Fruit fly (Drosophila melanogaster) whole organism, embryonic: ENCODE data around the gene CG2955.

Source experiments
- ATbp ChIP-seq: fragments of 200-800 bp; sonication (Bioruptor generic); optimal IDR thresholded peaks from 2 replicates; lab custom pipeline; 2017; ENCODE audit warnings: missing biosample characterization, mild to moderate bottlenecking, missing genetic modification characterization, missing genetic modification reagents
- Atf6 ChIP-seq: fragments of 200-800 bp; sonication (Bioruptor generic); IDR thresholded peaks from 2 replicates; pipeline ENCODE4 v1.3.6; 2022; ENCODE audit warnings: missing biosample characterization, missing genetic modification characterization
- CG12071 ChIP-seq: fragments of 200-800 bp; sonication (Bioruptor generic); optimal IDR thresholded peaks from 3 replicates; lab custom pipeline; 2018; ENCODE audit warnings: missing biosample characterization, mild to moderate bottlenecking, missing genetic modification characterization
- CG1603 ChIP-seq: fragments of 200-800 bp; sonication (Bioruptor generic); optimal IDR thresholded peaks from 2 replicates; lab custom pipeline; 2019; ENCODE audit warnings: missing biosample characterization, mild to moderate bottlenecking, missing genetic modification characterization, moderate library complexity
- CG17361 ChIP-seq: fragments of 200-800 bp; sonication (Bioruptor generic); IDR thresholded peaks from 3 replicates; pipeline ENCODE4 v1.3.6; 2022; ENCODE audit warnings: missing biosample characterization, missing genetic modification characterization
- CG17802 ChIP-seq: fragments of 200-800 bp; sonication (Bioruptor generic); optimal IDR thresholded peaks from 2 replicates; lab custom pipeline; 2018; ENCODE audit warnings: missing biosample characterization, mild to moderate bottlenecking, missing genetic modification characterization, moderate library complexity
- CG1832 ChIP-seq: fragments of 200-800 bp; sonication (Bioruptor generic); optimal IDR thresholded peaks from 2 replicates; lab custom pipeline; 2017; ENCODE audit warnings: missing biosample characterization, mild to moderate bottlenecking, missing genetic modification characterization, inconsistent platforms
- CG18599 ChIP-seq: fragments of 200-800 bp; sonication (Bioruptor generic); optimal IDR thresholded peaks from 3 replicates; lab custom pipeline; 2017; ENCODE audit warnings: missing biosample characterization, missing genetic modification characterization, mild to moderate bottlenecking, moderate library complexity, missing genetic modification reagents
- CG18764 ChIP-seq: fragments of 200-800 bp; sonication (Bioruptor generic); optimal IDR thresholded peaks from 3 replicates; lab custom pipeline; 2016; ENCODE audit warnings: missing biosample characterization, missing genetic modification characterization
- CG2889 ChIP-seq: fragments of 200-800 bp; sonication (Bioruptor generic); IDR thresholded peaks from 3 replicates; pipeline ENCODE4 v1.3.6; 2022; ENCODE audit warnings: missing biosample characterization, missing genetic modification characterization
- CG31441 ChIP-seq: fragments of 200-800 bp; sonication (Bioruptor generic); IDR thresholded peaks from 2 replicates; pipeline ENCODE4 v1.3.6; 2022; ENCODE audit warnings: missing biosample characterization, missing genetic modification characterization
- CG3726 ChIP-seq: fragments of 200-800 bp; sonication (Bioruptor generic); IDR thresholded peaks from 3 replicates; pipeline ENCODE4, ENCODE4 v1.3.6; 2022; ENCODE audit warnings: missing biosample characterization, missing genetic modification characterization
- CG43689 ChIP-seq: fragments of 200-800 bp; sonication (Bioruptor generic); IDR thresholded peaks from 2 replicates; pipeline ENCODE4 v1.3.6; 2022; ENCODE audit warnings: missing biosample characterization, missing genetic modification characterization
- CG6175 ChIP-seq: fragments of 200-800 bp; sonication (Bioruptor generic); IDR thresholded peaks from 3 replicates; pipeline ENCODE4 v1.3.6; 2022; ENCODE audit warnings: missing biosample characterization, missing genetic modification characterization
- CG6765 ChIP-seq: fragments of 200-800 bp; sonication (Bioruptor generic); optimal IDR thresholded peaks from 3 replicates; lab custom pipeline; 2017; ENCODE audit warnings: missing biosample characterization, mild to moderate bottlenecking, missing genetic modification characterization
- CG6854 ChIP-seq: fragments of 200-800 bp; sonication (Bioruptor generic); optimal IDR thresholded peaks from 3 replicates; lab custom pipeline; 2017; ENCODE audit warnings: missing biosample characterization, mild to moderate bottlenecking, missing genetic modification characterization
- CG7963 ChIP-seq: fragments of 200-800 bp; sonication (Bioruptor generic); IDR thresholded peaks from 3 replicates; pipeline ENCODE4 v1.3.6; 2022; ENCODE audit warnings: missing biosample characterization, missing genetic modification characterization; ENCODE audit not compliant: partially characterized antibody
- CG8290 ChIP-seq, 3 experiments: fragments of 200-800 bp; sonication (Bioruptor generic); optimal IDR thresholded peaks; 2 replicates each; lab custom pipeline; 2016 to 2019; ENCODE audit warnings: missing biosample characterization in 3 of 3, missing genetic modification characterization in 3 of 3, mild to moderate bottlenecking in 2 of 3, moderate library complexity in 1 of 3
- CG8359 ChIP-seq: fragments of 200-800 bp; sonication (Bioruptor generic); optimal IDR thresholded peaks from 2 replicates; lab custom pipeline; 2017; ENCODE audit warnings: missing biosample characterization, mild to moderate bottlenecking, missing genetic modification characterization, borderline replicate concordance
- CG9215 ChIP-seq: fragments of 200-800 bp; sonication (Bioruptor generic); IDR thresholded peaks from 2 replicates; pipeline ENCODE4 v1.3.6; 2022; ENCODE audit warnings: missing biosample characterization, missing genetic modification characterization
- CG9817 ChIP-seq: fragments of 200-800 bp; sonication (Bioruptor generic); optimal IDR thresholded peaks from 2 replicates; lab custom pipeline; 2018; ENCODE audit warnings: missing biosample characterization, mild to moderate bottlenecking, missing genetic modification characterization, moderate library complexity
- CrebB ChIP-seq: fragments of 200-800 bp; sonication (Bioruptor generic); optimal IDR thresholded peaks from 3 replicates; lab custom pipeline; 2018; ENCODE audit warnings: missing biosample characterization, mild to moderate bottlenecking, missing genetic modification characterization
- D19A ChIP-seq: fragments of 200-800 bp; optimal IDR thresholded peaks from 3 replicates; lab custom pipeline; 2019; ENCODE audit warnings: missing biosample characterization, mild to moderate bottlenecking, missing genetic modification characterization, moderate library complexity
- Doc2 ChIP-seq: fragments of 200-800 bp; sonication (Bioruptor generic); IDR thresholded peaks from 2 replicates; pipeline ENCODE4 v1.3.6; 2022; ENCODE audit warnings: missing biosample characterization, missing genetic modification characterization
- Eip74EF ChIP-seq, 2 experiments: fragments of 200-800 bp in 1 of 2; fragments of >200 bp in 1 of 2; sonication (Bioruptor generic) in 1 of 2; optimal IDR thresholded peaks; 2 replicates each; lab custom pipeline; 2017 to 2019; ENCODE audit warnings: missing biosample characterization in 2 of 2, missing genetic modification characterization in 2 of 2, mild to moderate bottlenecking in 1 of 2, moderate library complexity in 1 of 2
- Ets97D ChIP-seq: fragments of 200-800 bp; sonication (Bioruptor generic); optimal IDR thresholded peaks from 3 replicates; lab custom pipeline; 2016; ENCODE audit warnings: missing biosample characterization, missing genetic modification characterization
- PHDP ChIP-seq: fragments of 200-800 bp; sonication (Bioruptor generic); optimal IDR thresholded peaks from 3 replicates; lab custom pipeline; 2018; ENCODE audit warnings: missing biosample characterization, mild to moderate bottlenecking, missing genetic modification characterization, moderate library complexity
- Ptx1 ChIP-seq: fragments of 200-800 bp; sonication (Bioruptor generic); IDR thresholded peaks from 2 replicates; pipeline ENCODE4 v1.3.6; 2022; ENCODE audit warnings: missing biosample characterization, missing genetic modification characterization
- Spps ChIP-seq: fragments of 200-800 bp; sonication (Bioruptor generic); optimal IDR thresholded peaks from 2 replicates; lab custom pipeline; 2018; ENCODE audit warnings: missing biosample characterization, mild to moderate bottlenecking, missing genetic modification characterization
- Sry-δ ChIP-seq: fragments of 200-800 bp; sonication (Bioruptor generic); optimal IDR thresholded peaks from 2 replicates; lab custom pipeline; 2016; ENCODE audit warnings: missing biosample characterization, missing genetic modification characterization
- Tbp ChIP-seq: fragments of >200 bp; optimal IDR thresholded peaks from 2 replicates; lab custom pipeline; 2018; ENCODE audit warnings: missing biosample characterization, missing genetic modification characterization
- amos ChIP-seq: fragments of 200-800 bp; sonication (Bioruptor generic); IDR thresholded peaks from 2 replicates; pipeline ENCODE4 v1.3.6; 2022; ENCODE audit warnings: missing biosample characterization, missing genetic modification characterization; ENCODE audit not compliant: partially characterized antibody
- bsh ChIP-seq, 2 experiments: fragments of 200-800 bp; sonication (Bioruptor generic); optimal IDR thresholded peaks; 2 replicates each; lab custom pipeline; 2017 to 2018; ENCODE audit warnings: mild to moderate bottlenecking in 2 of 2, missing biosample characterization in 2 of 2, missing genetic modification characterization in 2 of 2, moderate library complexity in 1 of 2
- caup ChIP-seq: fragments of 200-800 bp; sonication (Bioruptor generic); optimal IDR thresholded peaks from 3 replicates; lab custom pipeline; 2017; ENCODE audit warnings: missing biosample characterization, mild to moderate bottlenecking, missing genetic modification characterization, moderate library complexity; ENCODE audit not compliant: severe bottlenecking
- cg ChIP-seq: fragments of 200-800 bp; sonication (Bioruptor generic); optimal IDR thresholded peaks from 3 replicates; lab custom pipeline; 2019; ENCODE audit warnings: missing biosample characterization, mild to moderate bottlenecking, missing genetic modification characterization, moderate library complexity
- chm ChIP-seq: fragments of 200-800 bp; sonication (Bioruptor generic); IDR thresholded peaks from 2 replicates; pipeline ENCODE4 v1.3.6; 2022; ENCODE audit warnings: missing biosample characterization, missing genetic modification characterization
- dati ChIP-seq: fragments of 200-800 bp; sonication (Bioruptor generic); IDR thresholded peaks from 2 replicates; pipeline ENCODE4 v1.3.6; 2022; ENCODE audit warnings: missing biosample characterization, missing genetic modification characterization
- dm ChIP-seq: fragments of 200-800 bp; sonication (Bioruptor generic); optimal IDR thresholded peaks from 3 replicates; lab custom pipeline; 2016; ENCODE audit warnings: missing biosample characterization, missing genetic modification characterization
- her ChIP-seq: fragments of 200-800 bp; sonication (Bioruptor generic); optimal IDR thresholded peaks from 2 replicates; lab custom pipeline; 2016; ENCODE audit warnings: missing biosample characterization, missing genetic modification characterization
- ken ChIP-seq: fragments of 200-800 bp; sonication (Bioruptor generic); IDR thresholded peaks from 3 replicates; pipeline ENCODE4 v1.3.6; 2022; ENCODE audit warnings: missing biosample characterization, missing genetic modification characterization
- luna ChIP-seq: fragments of 200-800 bp; sonication (Bioruptor generic); optimal IDR thresholded peaks from 2 replicates; lab custom pipeline; 2016; ENCODE audit warnings: missing biosample characterization, missing genetic modification characterization
- pb ChIP-seq: fragments of 200-800 bp; sonication (Bioruptor generic); optimal IDR thresholded peaks from 3 replicates; lab custom pipeline; 2016; ENCODE audit warnings: missing biosample characterization, missing genetic modification characterization
- prd ChIP-seq, 3 experiments: fragments of >200 bp in 2 of 3; fragments of 200-800 bp in 1 of 3; sonication (Bioruptor generic) in 1 of 3; optimal IDR thresholded peaks in 2 of 3; IDR thresholded peaks in 1 of 3; 2 replicates in 2 of 3; 3 replicates in 1 of 3; pipeline versions ENCODE4 v1.3.6 to Lab custom; 2017 to 2022; ENCODE audit warnings: missing biosample characterization in 1 of 3, missing genetic modification characterization in 1 of 3
- sc ChIP-seq, 3 experiments: fragments of >200 bp in 2 of 3; fragments of 200-800 bp in 1 of 3; sonication (Bioruptor generic) in 1 of 3; optimal IDR thresholded peaks; 2 replicates in 2 of 3; 3 replicates in 1 of 3; lab custom pipeline; 2017; ENCODE audit warnings: mild to moderate bottlenecking in 1 of 3, missing biosample characterization in 1 of 3, missing genetic modification characterization in 1 of 3, missing genetic modification reagents in 1 of 3
- sd ChIP-seq: fragments of 200-800 bp; sonication (Bioruptor generic); optimal IDR thresholded peaks from 3 replicates; lab custom pipeline; 2018; ENCODE audit warnings: missing biosample characterization, mild to moderate bottlenecking, missing genetic modification characterization, moderate library complexity
- tin ChIP-seq: fragments of 200-800 bp; sonication (Bioruptor generic); optimal IDR thresholded peaks from 3 replicates; lab custom pipeline; 2016; ENCODE audit warnings: missing biosample characterization, missing genetic modification characterization
- yki ChIP-seq: fragments of >200 bp; optimal IDR thresholded peaks from 3 replicates; lab custom pipeline; 2018

Gene CG2955

dm6 chr2L:4118983-4119670 is 30.0 kb upstream of the CG2955 start (continued):
- TF ChIP-seq yki, result no peak
- peak; percentile 49 for TF ChIP-seq her (GFP tag; lab: Kevin White, UChicago)
- TF ChIP-seq CG31441 (GFP tag; lab: Robert Waterston, UW), result peak; percentile 86
- TF ChIP-seq D19A, result peak; percentile 79
- TF ChIP-seq CG18599 (GFP tag; lab: Kevin White, UChicago), result peak; percentile 88
- peak in 1 of 2 experiments; percentile 93 for TF ChIP-seq bsh (GFP tag; optimal IDR thresholded peaks at IDR 0.05; lab: Kevin White, UChicago)
- TF ChIP-seq Ptx1 (GFP tag; lab: Robert Waterston, UW), result peak; percentile 80
- no peak for TF ChIP-seq CG7963 (GFP tag; lab: Robert Waterston, UW)
- TF ChIP-seq CG17361 (GFP tag; lab: Robert Waterston, UW), result peak; percentile 90
- no peak for TF ChIP-seq amos (GFP tag; lab: Robert Waterston, UW)
- TF ChIP-seq CG1603, result peak; percentile 85
- peak; percentile 80 for TF ChIP-seq ken (GFP tag; lab: Robert Waterston, UW)
- TF ChIP-seq sd (tag; lab: Kevin White, UChicago), result peak; percentile 26
- TF ChIP-seq tin (GFP tag; lab: Kevin White, UChicago), result peak; percentile 77
- no peak for TF ChIP-seq prd (optimal IDR thresholded peaks at IDR 0.05; lab: Kevin White, UChicago)
- TF ChIP-seq prd (GFP tag; IDR thresholded peaks at IDR 0.05; lab: Robert Waterston, UW), result peak; percentile 91
- TF ChIP-seq sc (optimal IDR thresholded peaks at IDR 0.05; lab: Kevin White, UChicago), result no peak
- TF ChIP-seq sc (GFP tag; optimal IDR thresholded peaks at IDR 0.05; lab: Kevin White, UChicago), result peak; percentile 78
- peak; percentile 30 for TF ChIP-seq Ets97D
- peak; percentile 48 for TF ChIP-seq CG17802 (tag; lab: Kevin White, UChicago)
- peak; percentile 43; the same call in 1 of the 2 replicates for TF ChIP-seq CG43689 (GFP tag; lab: Robert Waterston, UW)
- TF ChIP-seq CG9215 (GFP tag; lab: Robert Waterston, UW), result peak; percentile 58; the same call in 1 of the 2 replicates
- TF ChIP-seq CG2889 (GFP tag; lab: Robert Waterston, UW), result no peak
- TF ChIP-seq dati, result peak; percentile 58
- no peak for TF ChIP-seq Tbp (GFP tag; lab: Kevin White, UChicago)
- TF ChIP-seq dm (GFP tag; lab: Kevin White, UChicago), result peak; percentile 48
- 0 out of 3 replicates have a peak, but pooled peaks have one; percentile 70 for TF ChIP-seq CG3726 (GFP tag; lab: Robert Waterston, UW)
- TF ChIP-seq ATbp, result peak; percentile 76
- TF ChIP-seq CG6175 (GFP tag; lab: Robert Waterston, UW), result peak; percentile 49; the same call in 1 of the 3 replicates
- peak in 1 of 2 experiments; percentile 55 for TF ChIP-seq Eip74EF (GFP tag; optimal IDR thresholded peaks at IDR 0.05; lab: Kevin White, UChicago)
- no peak for TF ChIP-seq cg
- TF ChIP-seq pb (GFP tag; lab: Kevin White, UChicago), result peak; percentile 39
- peak; percentile 70 for TF ChIP-seq Atf6
- no peak for TF ChIP-seq Doc2 (GFP tag; lab: Robert Waterston, UW)
- TF ChIP-seq Spps, result peak; percentile 76
- peak; percentile 84 for TF ChIP-seq PHDP (tag; lab: Kevin White, UChicago)
- TF ChIP-seq CG18764 (GFP tag; lab: Kevin White, UChicago), result peak; percentile 81
- peak; percentile 86 for TF ChIP-seq chm (GFP tag; lab: Robert Waterston, UW)
- peak; percentile 62 for TF ChIP-seq caup (GFP tag; lab: Kevin White, UChicago)
- TF ChIP-seq CG12071 (GFP tag; lab: Kevin White, UChicago), result peak; percentile 53
- no peak for TF ChIP-seq luna (GFP tag; lab: Kevin White, UChicago)
- peak; percentile 35 for TF ChIP-seq CG6854 (GFP tag; lab: Kevin White, UChicago)
- peak; percentile 58 for TF ChIP-seq CG9817 (tag; lab: Kevin White, UChicago)
- peak; percentile 31 for TF ChIP-seq Sry-δ (GFP tag; lab: Kevin White, UChicago)
- TF ChIP-seq CG8359, result peak; percentile 51
- no peak for TF ChIP-seq CG1832 (GFP tag; lab: Kevin White, UChicago)
- peak; percentile 43 for TF ChIP-seq CG8290 (GFP tag; optimal IDR thresholded peaks at IDR 0.05; lab: Kevin White, UChicago)
- TF ChIP-seq CG8290 (tag; optimal IDR thresholded peaks at IDR 0.05; lab: Kevin White, UChicago), result peak; percentile 5 to 21
- TF ChIP-seq CrebB (tag; lab: Kevin White, UChicago), result peak; percentile 64
- TF ChIP-seq CG6765, result peak; percentile 26
